Worm (Caenorhabditis elegans): Measurements from ENCODE around the gene spp-8.

DNA sequence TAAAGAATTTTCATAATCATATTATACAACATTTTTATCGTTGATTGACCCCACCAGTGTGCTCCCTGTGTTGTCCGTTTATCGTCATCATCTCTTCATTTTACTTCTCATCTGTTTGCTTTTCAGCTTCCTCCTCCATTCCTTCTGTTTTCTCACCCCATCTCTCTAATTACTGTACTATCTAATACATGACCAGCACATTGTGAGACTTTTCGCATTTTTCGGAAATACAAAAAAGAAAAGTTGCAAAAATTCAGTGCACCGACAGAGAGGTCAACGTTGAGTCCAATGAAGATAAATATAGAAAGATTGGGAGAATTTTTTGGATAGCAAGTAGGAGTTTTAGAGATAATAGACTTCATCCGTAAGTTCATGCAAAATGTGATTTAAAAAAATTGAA, 38.5 kb downstream of the spp-8 start:
- TF ChIP-seq tra-4 (tag; optimal IDR thresholded peaks at IDR 0.05) (no peak), scrt-1 (GFP tag; IDR thresholded peaks at IDR 0.05) (no peak), ama-1 (optimal IDR thresholded peaks at IDR 0.05) (no peak), hmbx-1 (tag; optimal IDR thresholded peaks at IDR 0.05) (no peak), F13C5.2 (tag; optimal IDR thresholded peaks at IDR 0.05) (no peak), flt-1 (GFP tag; IDR thresholded peaks at IDR 0.05) (no peak), tbx-11 (GFP tag; IDR thresholded peaks at IDR 0.05) (no peak), ets-7 (tag; optimal IDR thresholded peaks at IDR 0.05) (no peak)
